Fruit fly (Drosophila melanogaster) whole organism, embryonic: Measurements from ENCODE around the gene CG12379.

Experiments used
- CG10267 ChIP-seq: fragments of 200-800 bp; sonication (Bioruptor generic); optimal IDR thresholded peaks from 2 replicates; lab custom pipeline; 2018; ENCODE audit warnings: missing biosample characterization, mild to moderate bottlenecking, missing genetic modification characterization, moderate library complexity
- CG10543 ChIP-seq: fragments of 200-800 bp; sonication (Bioruptor generic); optimal IDR thresholded peaks from 3 replicates; lab custom pipeline; 2017; ENCODE audit warnings: missing biosample characterization, mild to moderate bottlenecking, missing genetic modification characterization, moderate library complexity
- CG10959 ChIP-seq: fragments of 200-800 bp; sonication (Bioruptor generic); IDR thresholded peaks from 2 replicates; pipeline ENCODE4 v1.3.6; 2022; ENCODE audit warnings: missing biosample characterization, missing genetic modification characterization
- CG11456 ChIP-seq: fragments of 200-800 bp; sonication (Bioruptor generic); IDR thresholded peaks from 3 replicates; pipeline ENCODE4 v1.3.6; 2022; ENCODE audit warnings: missing biosample characterization, missing genetic modification characterization
- CG12219 ChIP-seq: fragments of 200-800 bp; sonication (Bioruptor generic); optimal IDR thresholded peaks from 3 replicates; lab custom pipeline; 2018; ENCODE audit warnings: missing biosample characterization, mild to moderate bottlenecking, missing genetic modification characterization
- CG1233 ChIP-seq: fragments of 200-800 bp; sonication (Bioruptor generic); optimal IDR thresholded peaks from 4 replicates; lab custom pipeline; 2018; ENCODE audit warnings: missing biosample characterization, mild to moderate bottlenecking, missing genetic modification characterization
- CG13287 ChIP-seq: fragments of 200-800 bp; sonication (Bioruptor generic); IDR thresholded peaks from 2 replicates; pipeline ENCODE4 v1.3.6; 2022; ENCODE audit warnings: missing biosample characterization, missing genetic modification characterization; ENCODE audit not compliant: partially characterized antibody
- CG14710 ChIP-seq: fragments of 200-800 bp; sonication (Bioruptor generic); optimal IDR thresholded peaks from 3 replicates; lab custom pipeline; 2019; ENCODE audit warnings: missing biosample characterization, mild to moderate bottlenecking, missing genetic modification characterization, moderate library complexity
- CG15479 ChIP-seq: fragments of 200-800 bp; sonication (Bioruptor generic); optimal IDR thresholded peaks from 3 replicates; lab custom pipeline; 2019; ENCODE audit warnings: missing biosample characterization, mild to moderate bottlenecking, missing genetic modification characterization, moderate library complexity
- CG15601 ChIP-seq: fragments of 200-800 bp; sonication (Bioruptor generic); optimal IDR thresholded peaks from 3 replicates; lab custom pipeline; 2019; ENCODE audit warnings: missing biosample characterization, mild to moderate bottlenecking, missing genetic modification characterization, moderate library complexity
- CG15696 ChIP-seq: fragments of 200-800 bp; sonication (Bioruptor generic); optimal IDR thresholded peaks from 2 replicates; lab custom pipeline; 2019; ENCODE audit warnings: missing biosample characterization, mild to moderate bottlenecking, missing genetic modification characterization, moderate library complexity
- CG1603 ChIP-seq: fragments of 200-800 bp; sonication (Bioruptor generic); optimal IDR thresholded peaks from 2 replicates; lab custom pipeline; 2019; ENCODE audit warnings: missing biosample characterization, mild to moderate bottlenecking, missing genetic modification characterization, moderate library complexity
- CG17385 ChIP-seq: fragments of 200-800 bp; sonication (Bioruptor generic); optimal IDR thresholded peaks from 3 replicates; lab custom pipeline; 2018; ENCODE audit warnings: missing biosample characterization, mild to moderate bottlenecking, missing genetic modification characterization
- CG17829 ChIP-seq: fragments of 200-800 bp; optimal IDR thresholded peaks from 2 replicates; lab custom pipeline; 2019; ENCODE audit warnings: missing biosample characterization, mild to moderate bottlenecking, missing genetic modification characterization, moderate library complexity
- CG18764 ChIP-seq: fragments of 200-800 bp; sonication (Bioruptor generic); optimal IDR thresholded peaks from 3 replicates; lab custom pipeline; 2016; ENCODE audit warnings: missing biosample characterization, missing genetic modification characterization
- CG2116 ChIP-seq: fragments of 200-800 bp; sonication (Bioruptor generic); optimal IDR thresholded peaks from 3 replicates; lab custom pipeline; 2018; ENCODE audit warnings: missing biosample characterization, mild to moderate bottlenecking, missing genetic modification characterization
- CG30403 ChIP-seq: fragments of 200-800 bp; sonication (Bioruptor generic); optimal IDR thresholded peaks from 3 replicates; lab custom pipeline; 2016; ENCODE audit warnings: missing biosample characterization, missing genetic modification characterization
- CG34422 ChIP-seq: fragments of 200-800 bp; sonication (Bioruptor generic); IDR thresholded peaks from 3 replicates; pipeline ENCODE4 v1.3.6; 2022; ENCODE audit warnings: missing biosample characterization, missing genetic modification characterization
- CG3847 ChIP-seq: fragments of 200-800 bp; sonication (Bioruptor generic); IDR thresholded peaks from 2 replicates; pipeline ENCODE4 v1.3.6; 2022; ENCODE audit warnings: missing biosample characterization, missing genetic modification characterization
- CG6765 ChIP-seq: fragments of 200-800 bp; sonication (Bioruptor generic); optimal IDR thresholded peaks from 3 replicates; lab custom pipeline; 2017; ENCODE audit warnings: missing biosample characterization, mild to moderate bottlenecking, missing genetic modification characterization
- CG7556 ChIP-seq: fragments of 200-800 bp; sonication (Bioruptor generic); optimal IDR thresholded peaks from 2 replicates; lab custom pipeline; 2017; ENCODE audit warnings: missing biosample characterization, mild to moderate bottlenecking, missing genetic modification characterization
- CG8290 ChIP-seq, 3 experiments: fragments of 200-800 bp; sonication (Bioruptor generic); optimal IDR thresholded peaks; 2 replicates each; lab custom pipeline; 2016 to 2019; ENCODE audit warnings: missing biosample characterization in 3 of 3, missing genetic modification characterization in 3 of 3, mild to moderate bottlenecking in 2 of 3, moderate library complexity in 1 of 3
- CG8478 ChIP-seq: fragments of >200 bp; optimal IDR thresholded peaks from 2 replicates; lab custom pipeline; 2018
- CG9437 ChIP-seq: fragments of 200-800 bp; sonication (Bioruptor generic); optimal IDR thresholded peaks from 2 replicates; lab custom pipeline; 2018; ENCODE audit warnings: missing biosample characterization, mild to moderate bottlenecking, missing genetic modification characterization
- CG9797 ChIP-seq: fragments of 200-800 bp; sonication (Bioruptor generic); optimal IDR thresholded peaks from 3 replicates; lab custom pipeline; 2018; ENCODE audit warnings: missing biosample characterization, mild to moderate bottlenecking, missing genetic modification characterization
- CHES-1-like ChIP-seq: fragments of 200-800 bp; sonication (Bioruptor generic); optimal IDR thresholded peaks from 2 replicates; lab custom pipeline; 2016; ENCODE audit warnings: missing biosample characterization, missing genetic modification characterization
- D ChIP-seq, 2 experiments: fragments of 200-800 bp in 1 of 2; fragments of >200 bp in 1 of 2; sonication (Bioruptor generic) in 1 of 2; optimal IDR thresholded peaks; 2 replicates in 1 of 2; 3 replicates in 1 of 2; lab custom pipeline; 2017; ENCODE audit warnings: mild to moderate bottlenecking in 1 of 2, missing biosample characterization in 1 of 2, missing genetic modification characterization in 1 of 2, missing genetic modification reagents in 1 of 2
- Deaf1 ChIP-seq: fragments of 200-800 bp; optimal IDR thresholded peaks from 3 replicates; lab custom pipeline; 2019; ENCODE audit warnings: missing biosample characterization, mild to moderate bottlenecking, missing genetic modification characterization, moderate library complexity
- Dll ChIP-seq: fragments of 200-800 bp; sonication (Bioruptor generic); IDR thresholded peaks from 4 replicates; pipeline ENCODE4 v1.3.6; 2022; ENCODE audit warnings: missing biosample characterization, missing genetic modification characterization; ENCODE audit not compliant: partially characterized antibody
- Dref ChIP-seq: fragments of 200-800 bp; sonication (Bioruptor generic); IDR thresholded peaks from 2 replicates; pipeline ENCODE4 v1.3.6; 2022; ENCODE audit warnings: missing biosample characterization, missing genetic modification characterization
- Ets65A ChIP-seq: fragments of 200-800 bp; sonication (Bioruptor generic); peaks from one replicate; lab custom pipeline; 2016; ENCODE audit warnings: missing biosample characterization, missing genetic modification characterization
- Myb ChIP-seq: fragments of 200-800 bp; sonication (Bioruptor generic); optimal IDR thresholded peaks from 2 replicates; lab custom pipeline; 2016; ENCODE audit warnings: missing biosample characterization, missing genetic modification characterization
- NC2β ChIP-seq: fragments of 200-800 bp; sonication (Bioruptor generic); optimal IDR thresholded peaks from 2 replicates; lab custom pipeline; 2016; ENCODE audit warnings: missing biosample characterization, missing genetic modification characterization
- Opbp ChIP-seq: fragments of 200-800 bp; sonication (Bioruptor generic); IDR thresholded peaks from 3 replicates; pipeline ENCODE4 v1.3.6; 2022; ENCODE audit warnings: missing biosample characterization, missing genetic modification characterization; ENCODE audit not compliant: partially characterized antibody
- YL-1 ChIP-seq: fragments of 200-800 bp; sonication (Bioruptor generic); optimal IDR thresholded peaks from 3 replicates; lab custom pipeline; 2017; ENCODE audit warnings: missing biosample characterization, mild to moderate bottlenecking, missing genetic modification characterization
- ac ChIP-seq: fragments of 200-800 bp; sonication (Bioruptor generic); optimal IDR thresholded peaks from 3 replicates; lab custom pipeline; 2017; ENCODE audit warnings: missing biosample characterization, mild to moderate bottlenecking, missing genetic modification characterization
- amos ChIP-seq: fragments of 200-800 bp; sonication (Bioruptor generic); IDR thresholded peaks from 2 replicates; pipeline ENCODE4 v1.3.6; 2022; ENCODE audit warnings: missing biosample characterization, missing genetic modification characterization; ENCODE audit not compliant: partially characterized antibody
- bbx ChIP-seq: fragments of 200-800 bp; sonication (Bioruptor generic); IDR thresholded peaks from 2 replicates; pipeline ENCODE4 v1.3.6; 2022; ENCODE audit warnings: missing biosample characterization, missing genetic modification characterization; ENCODE audit not compliant: partially characterized antibody
- cwo ChIP-seq: fragments of 200-800 bp; sonication (Bioruptor generic); optimal IDR thresholded peaks from 3 replicates; lab custom pipeline; 2017; ENCODE audit warnings: missing biosample characterization, missing genetic modification characterization, mild to moderate bottlenecking, moderate library complexity, missing genetic modification reagents
- dm ChIP-seq: fragments of 200-800 bp; sonication (Bioruptor generic); optimal IDR thresholded peaks from 3 replicates; lab custom pipeline; 2016; ENCODE audit warnings: missing biosample characterization, missing genetic modification characterization
- grn ChIP-seq: fragments of 200-800 bp; sonication (Bioruptor generic); optimal IDR thresholded peaks from 3 replicates; lab custom pipeline; 2017; ENCODE audit warnings: missing biosample characterization, missing genetic modification characterization
- jigr1 ChIP-seq: fragments of 200-800 bp; sonication (Bioruptor generic); IDR thresholded peaks from 3 replicates; pipeline ENCODE4 v1.3.6; 2022; ENCODE audit warnings: missing biosample characterization, missing genetic modification characterization
- lilli ChIP-seq: fragments of 200-800 bp; sonication (Bioruptor generic); optimal IDR thresholded peaks from 3 replicates; lab custom pipeline; 2016; ENCODE audit warnings: missing biosample characterization, missing genetic modification characterization
- otp ChIP-seq: fragments of 200-800 bp; sonication (Bioruptor generic); IDR thresholded peaks from 3 replicates; pipeline ENCODE4, ENCODE4 v1.3.6; 2022; ENCODE audit warnings: missing biosample characterization, missing genetic modification characterization
- schlank ChIP-seq: fragments of 200-800 bp; sonication (Bioruptor generic); optimal IDR thresholded peaks from 2 replicates; lab custom pipeline; 2018; ENCODE audit warnings: missing biosample characterization, mild to moderate bottlenecking, missing genetic modification characterization
- unc-4 ChIP-seq: fragments of 200-800 bp; sonication (Bioruptor generic); IDR thresholded peaks from 2 replicates; pipeline ENCODE4 v1.3.6; 2022; ENCODE audit warnings: missing biosample characterization, missing genetic modification characterization; ENCODE audit not compliant: partially characterized antibody
- zfh1 ChIP-seq: fragments of 200-800 bp; sonication (Bioruptor generic); IDR thresholded peaks from 3 replicates; pipeline ENCODE4 v1.3.6; 2022; ENCODE audit warnings: missing biosample characterization, missing genetic modification characterization

The CG12379 gene

DNA sequence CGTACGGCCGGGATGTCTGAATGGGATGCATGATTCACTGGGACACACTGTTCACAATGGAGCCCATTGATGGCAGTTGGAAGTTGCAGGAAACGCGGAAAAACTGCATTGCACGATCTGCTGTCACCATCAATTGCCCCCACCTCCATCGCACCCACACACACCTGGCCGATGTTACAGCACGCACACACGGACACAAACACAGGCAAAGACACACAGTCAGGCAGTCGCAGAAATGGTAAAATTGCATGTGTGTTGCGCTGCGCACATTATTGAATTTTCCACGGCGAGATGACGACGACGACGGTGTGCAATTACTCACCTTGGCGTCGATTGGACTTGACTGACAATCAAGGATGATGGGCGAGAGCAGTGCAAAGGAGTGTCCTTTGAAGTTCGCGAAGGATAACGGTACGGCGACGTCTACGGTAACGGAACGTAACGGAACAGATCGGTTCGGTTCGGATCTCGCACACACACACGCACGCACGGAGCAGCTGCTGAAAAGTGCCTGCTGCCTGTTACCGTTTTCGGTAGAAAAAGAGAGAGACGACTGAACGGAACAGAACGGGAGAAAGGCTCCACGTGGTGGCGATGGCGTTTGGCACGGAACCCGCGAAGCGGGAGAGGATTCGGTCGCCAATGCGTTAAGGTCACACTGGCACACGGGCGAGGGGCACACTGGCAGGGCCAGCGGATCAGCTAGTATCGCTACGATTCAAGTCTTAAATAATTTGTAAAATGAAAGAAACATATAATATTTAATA is 23.6 kb downstream of the CG12379 start, which contains the start of the genes CG9281 and CG15601 (continued):
- TF ChIP-seq YL-1 (GFP tag; lab: Kevin White, UChicago) (peak; percentile 77), CG17385 (peak; percentile 87), CG1603 (tag; lab: Kevin White, UChicago) (peak; percentile 52), CG15479 (GFP tag; lab: Kevin White, UChicago) (peak; percentile 96), CG8478 (peak; percentile 93), CG11456 (GFP tag; lab: Robert Waterston, UW) (0 out of 3 replicates have a peak, but pooled peaks have one; percentile 24), CG6765 (GFP tag; lab: Kevin White, UChicago) (peak; percentile 60), lilli (no peak), ac (GFP tag; lab: Kevin White, UChicago) (peak; percentile 6), CG17829 (tag; lab: Kevin White, UChicago) (peak; percentile 21), CG14710 (tag; lab: Kevin White, UChicago) (peak; percentile 89), zfh1 (GFP tag; lab: Robert Waterston, UW) (peak; percentile 47; the same call in 1 of the 3 replicates), D (optimal IDR thresholded peaks at IDR 0.05; lab: Kevin White, UChicago) (peak; percentile 55), D (GFP tag; optimal IDR thresholded peaks at IDR 0.05; lab: Kevin White, UChicago) (no peak), Myb (peak; percentile 11), CG3847 (GFP tag; lab: Robert Waterston, UW) (peak; percentile 37; the same call in 1 of the 2 replicates), NC2β (no peak), Dll (GFP tag; lab: Robert Waterston, UW) (no peak; the same call in 3 of the 4 replicates), CG12219 (GFP tag; lab: Kevin White, UChicago) (no peak), CG7556 (no peak), jigr1 (no peak), Deaf1 (peak; percentile 67), otp (peak; percentile 9; the same call in 1 of the 3 replicates), dm (GFP tag; lab: Kevin White, UChicago) (peak; percentile 96), bbx (peak; percentile 19; the same call in 1 of the 2 replicates), CG18764 (no peak), grn (no peak), CG30403 (GFP tag; lab: Kevin White, UChicago) (no peak), Opbp (peak; percentile 52; the same call in 2 of the 3 replicates), amos (GFP tag; lab: Robert Waterston, UW) (peak; percentile 50), CG10267 (peak; percentile 35), CG15601 (tag; lab: Kevin White, UChicago) (peak; percentile 63), CG34422 (peak; percentile 53; the same call in 1 of the 3 replicates), CG1233 (GFP tag; lab: Kevin White, UChicago) (no peak), CG10543 (GFP tag; lab: Kevin White, UChicago) (peak; percentile 50), cwo (GFP tag; lab: Kevin White, UChicago) (peak; percentile 7), CG8290 (GFP tag; optimal IDR thresholded peaks at IDR 0.05; lab: Kevin White, UChicago) (no peak), CG8290 (tag; optimal IDR thresholded peaks at IDR 0.05; lab: Kevin White, UChicago) (peak in 1 of 2 experiments; percentile 59), CG9797 (peak; percentile 88), CG15696 (no peak), CG9437 (GFP tag; lab: Kevin White, UChicago) (peak; percentile 66), unc-4 (GFP tag; lab: Robert Waterston, UW) (0 out of 2 replicates have a peak, but pooled peaks have one; percentile 9), schlank (tag; lab: Kevin White, UChicago) (no peak), CG10959 (no peak), Dref (GFP tag; lab: Robert Waterston, UW) (peak; percentile 50), CG2116 (peak; percentile 45), CHES-1-like (GFP tag; lab: Kevin White, UChicago) (no peak), CG13287 (GFP tag; lab: Robert Waterston, UW) (peak; percentile 20; the same call in 1 of the 2 replicates), Ets65A (peak; percentile 32)
